Worm (Caenorhabditis elegans) whole organism, mixed stage, embryonic: ENCODE results near the gene T28D9.16.

ENCODE experiments used
- M03D4.4 ChIP-seq: sonication (generic microtip); optimal IDR thresholded peaks from 2 replicates; lab custom pipeline; 2017; ENCODE audit warnings: mild to moderate bottlenecking, missing genetic modification characterization, missing compliant biosample characterization
- bed-3 ChIP-seq: fragments of 200-800 bp; sonication (Bioruptor generic); optimal IDR thresholded peaks from 3 replicates; lab custom pipeline; 2018; ENCODE audit warnings: mild to moderate bottlenecking, missing genetic modification characterization, moderate library complexity, missing compliant biosample characterization
- blmp-1 ChIP-seq: fragments of 150-350 bp; optimal IDR thresholded peaks from 2 replicates; lab custom pipeline; 2014; ENCODE audit warnings: missing biosample characterization, missing genetic modification characterization
- ceh-39 ChIP-seq: fragments of 150-350 bp; optimal IDR thresholded peaks from 2 replicates; lab custom pipeline; 2014; ENCODE audit warnings: missing biosample characterization, missing genetic modification characterization
- ceh-43 ChIP-seq: fragments of 200-800 bp; sonication (Bioruptor generic); optimal IDR thresholded peaks from 2 replicates; lab custom pipeline; 2018; ENCODE audit warnings: mild to moderate bottlenecking, missing genetic modification characterization, moderate library complexity, missing compliant biosample characterization
- ceh-83 ChIP-seq: fragments of 200-800 bp; sonication (Bioruptor generic); optimal IDR thresholded peaks from 2 replicates; lab custom pipeline; 2018; ENCODE audit warnings: mild to moderate bottlenecking, missing genetic modification characterization, missing compliant biosample characterization
- ces-1 ChIP-seq: fragments of 150-350 bp; optimal IDR thresholded peaks from 2 replicates; lab custom pipeline; 2014; ENCODE audit warnings: missing biosample characterization, missing genetic modification reagents, missing genetic modification characterization
- cnd-1 ChIP-seq: fragments of 200-800 bp; sonication (Bioruptor generic); optimal IDR thresholded peaks from 2 replicates; lab custom pipeline; 2018; ENCODE audit warnings: mild to moderate bottlenecking, missing genetic modification characterization, missing compliant biosample characterization
- drap-1 ChIP-seq: fragments of 200-800 bp; sonication (Bioruptor generic); optimal IDR thresholded peaks from 3 replicates; lab custom pipeline; 2018; ENCODE audit warnings: mild to moderate bottlenecking, missing genetic modification characterization, missing compliant biosample characterization
- elt-1 ChIP-seq: sonication (generic microtip); optimal IDR thresholded peaks from 2 replicates; lab custom pipeline; 2017; ENCODE audit warnings: missing genetic modification characterization, mild to moderate bottlenecking, missing compliant biosample characterization, antibody characterized with exemption, moderate library complexity, borderline replicate concordance; ENCODE audit not compliant: insufficient read depth
- elt-3 ChIP-seq: fragments of 150-350 bp; optimal IDR thresholded peaks from 2 replicates; lab custom pipeline; 2014; ENCODE audit warnings: missing biosample characterization, missing genetic modification characterization
- flh-1 ChIP-seq: fragments of 200-800 bp; sonication (Bioruptor generic); optimal IDR thresholded peaks from 2 replicates; lab custom pipeline; 2018; ENCODE audit warnings: mild to moderate bottlenecking, missing genetic modification characterization, moderate library complexity, missing compliant biosample characterization
- ham-2 ChIP-seq: fragments of 200-800 bp; sonication (Bioruptor generic); optimal IDR thresholded peaks from 2 replicates; lab custom pipeline; 2018; ENCODE audit warnings: mild to moderate bottlenecking, missing genetic modification characterization, missing compliant biosample characterization
- hlh-1 ChIP-seq: fragments of 150-350 bp; optimal IDR thresholded peaks from 2 replicates; lab custom pipeline; 2014; ENCODE audit warnings: missing biosample characterization, missing genetic modification reagents, missing genetic modification characterization
- lin-13 ChIP-seq: fragments of 150-350 bp; optimal IDR thresholded peaks from 2 replicates; lab custom pipeline; 2014; ENCODE audit warnings: missing biosample characterization, missing genetic modification characterization
- lin-32 ChIP-seq: fragments of 200-800 bp; sonication (Bioruptor generic); optimal IDR thresholded peaks from 2 replicates; lab custom pipeline; 2018; ENCODE audit warnings: mild to moderate bottlenecking, missing genetic modification characterization, missing compliant biosample characterization
- mep-1 ChIP-seq: fragments of 150-350 bp; optimal IDR thresholded peaks from 2 replicates; lab custom pipeline; 2017; ENCODE audit warnings: missing biosample characterization, missing genetic modification reagents, missing genetic modification characterization, inconsistent platforms
- mls-2 ChIP-seq: sonication (generic microtip); optimal IDR thresholded peaks from 2 replicates; lab custom pipeline; 2016; ENCODE audit warnings: mild to moderate bottlenecking, missing genetic modification characterization, moderate library complexity, missing compliant biosample characterization
- nhr-12 ChIP-seq: fragments of 150-350 bp; optimal IDR thresholded peaks from 2 replicates; lab custom pipeline; 2014; ENCODE audit warnings: missing biosample characterization, missing genetic modification characterization
- nhr-2 ChIP-seq: fragments of 150-350 bp; optimal IDR thresholded peaks from 2 replicates; lab custom pipeline; 2014; ENCODE audit warnings: missing biosample characterization, missing genetic modification characterization
- nhr-237 ChIP-seq: fragments of 150-350 bp; optimal IDR thresholded peaks from 2 replicates; lab custom pipeline; 2014; ENCODE audit warnings: missing biosample characterization, missing genetic modification characterization
- nhr-76 ChIP-seq: sonication (generic microtip); optimal IDR thresholded peaks from 2 replicates; lab custom pipeline; 2017; ENCODE audit warnings: missing biosample characterization, missing genetic modification characterization
- pha-4 ChIP-seq: fragments of 150-350 bp; optimal IDR thresholded peaks from 2 replicates; lab custom pipeline; 2018; ENCODE audit warnings: missing biosample characterization, missing genetic modification reagents, missing genetic modification characterization
- sem-2 ChIP-seq: fragments of 200-800 bp; sonication (Bioruptor generic); optimal IDR thresholded peaks from 2 replicates; lab custom pipeline; 2018; ENCODE audit warnings: mild to moderate bottlenecking, missing genetic modification characterization, missing compliant biosample characterization
- snpc-4 ChIP-seq: fragments of 150-350 bp; optimal IDR thresholded peaks from 2 replicates; lab custom pipeline; 2014; ENCODE audit warnings: missing biosample characterization, missing genetic modification characterization
- sptf-1 ChIP-seq: sonication (generic microtip); optimal IDR thresholded peaks from 2 replicates; lab custom pipeline; 2017; ENCODE audit warnings: mild to moderate bottlenecking, missing genetic modification characterization, moderate library complexity, missing compliant biosample characterization
- unc-120 ChIP-seq: sonication (generic microtip); optimal IDR thresholded peaks from 2 replicates; lab custom pipeline; 2017; ENCODE audit warnings: missing genetic modification characterization, missing compliant biosample characterization; ENCODE audit not compliant: poor library complexity, severe bottlenecking
- unc-39 ChIP-seq: fragments of 150-350 bp; optimal IDR thresholded peaks from 2 replicates; lab custom pipeline; 2014; ENCODE audit warnings: missing biosample characterization, missing genetic modification characterization
- unc-62 ChIP-seq: fragments of 150-350 bp; optimal IDR thresholded peaks from 2 replicates; lab custom pipeline; 2014; ENCODE audit warnings: missing biosample characterization, missing genetic modification reagents, missing genetic modification characterization
- ztf-11 ChIP-seq: fragments of 150-350 bp; optimal IDR thresholded peaks from 2 replicates; lab custom pipeline; 2014; ENCODE audit warnings: missing biosample characterization, missing genetic modification characterization

T28D9.16 gene

ce11 chrII:6475180-6475737 lies at the start of gene T28D9.16:
Gene T28D9.16, plus strand, starts transcription at chrII:6475687.
- TF ChIP-seq unc-62 (GFP tag; lab: Kevin White, UChicago): no peak
- no peak for TF ChIP-seq drap-1 (GFP tag; lab: Kevin White, UChicago)

ce11 chrII:6425993-6426392 lies 49.5 kb upstream of the T28D9.16 start, which contains the start of gene col-75:
Gene col-75, plus strand, starts transcription at chrII:6426293.
- TF ChIP-seq flh-1 (GFP tag; lab: Kevin White, UChicago): no peak
- no peak for TF ChIP-seq hlh-1 (tag; lab: Kevin White, UChicago)
- TF ChIP-seq ces-1 (GFP tag; lab: Kevin White, UChicago): no peak
- TF ChIP-seq ceh-39: no peak
- no peak for TF ChIP-seq sem-2
- no peak for TF ChIP-seq nhr-2
- no peak for TF ChIP-seq unc-39 (tag; lab: Kevin White, UChicago)
- no peak for TF ChIP-seq lin-13 (tag; lab: Kevin White, UChicago)
- TF ChIP-seq blmp-1: no peak
- no peak for TF ChIP-seq nhr-237 (tag; lab: Kevin White, UChicago)

ce11 chrII:6436845-6437244 lies 38.6 kb upstream of the T28D9.16 start:
- TF ChIP-seq nhr-12 (tag; lab: Kevin White, UChicago) (no peak), nhr-2 (peak; percentile 95)

ce11 chrII:6441128-6441527 lies 34.4 kb upstream of the T28D9.16 start, which contains the start of gene cutl-16:
Gene cutl-16, plus strand, starts transcription at chrII:6441428.
- TF ChIP-seq unc-120 (tag; lab: Kevin White, UChicago) (no peak), sptf-1 (peak; percentile 22), cnd-1 (tag; lab: Kevin White, UChicago) (no peak), lin-13 (tag; lab: Kevin White, UChicago) (no peak), bed-3 (GFP tag; lab: Kevin White, UChicago) (no peak), lin-32 (GFP tag; lab: Kevin White, UChicago) (no peak), ham-2 (GFP tag; lab: Kevin White, UChicago) (peak; percentile 8), M03D4.4 (tag; lab: Kevin White, UChicago) (no peak), unc-39 (tag; lab: Kevin White, UChicago) (no peak), nhr-237 (tag; lab: Kevin White, UChicago) (no peak), ztf-11 (tag; lab: Kevin White, UChicago) (no peak), ceh-39 (no peak), mls-2 (tag; lab: Kevin White, UChicago) (peak; percentile 23)
- TF ChIP-seq, all 35 proteins: peak for 3

ce11 chrII:6443710-6444109 lies 31.8 kb upstream of the T28D9.16 start, which contains the start of gene K06A1.2:
Gene K06A1.2, plus strand, starts transcription at chrII:6444010.
- TF ChIP-seq unc-120 (tag; lab: Kevin White, UChicago) (no peak), lin-32 (GFP tag; lab: Kevin White, UChicago) (no peak), nhr-2 (no peak), drap-1 (GFP tag; lab: Kevin White, UChicago) (no peak), flh-1 (GFP tag; lab: Kevin White, UChicago) (no peak), bed-3 (GFP tag; lab: Kevin White, UChicago) (no peak), hlh-1 (tag; lab: Kevin White, UChicago) (no peak)

- TF ChIP-seq ceh-83 (GFP tag; lab: Kevin White, UChicago) (no peak), pha-4 (tag; lab: Kevin White, UChicago) (no peak), ztf-11 (tag; lab: Kevin White, UChicago) (no peak), sem-2 (no peak), ces-1 (GFP tag; lab: Kevin White, UChicago) (no peak), unc-39 (tag; lab: Kevin White, UChicago) (no peak)
Observed at ce11 chrII:6448189-6448588, 27.3 kb upstream of the T28D9.16 start.

ce11 chrII:6448656-6449055 lies 26.8 kb upstream of the T28D9.16 start:
- TF ChIP-seq drap-1 (GFP tag; lab: Kevin White, UChicago) (no peak), elt-1 (no peak), blmp-1 (no peak), lin-13 (tag; lab: Kevin White, UChicago) (no peak), elt-3 (no peak), ceh-43 (GFP tag; lab: Kevin White, UChicago) (no peak), ham-2 (GFP tag; lab: Kevin White, UChicago) (no peak), nhr-76 (no peak), bed-3 (GFP tag; lab: Kevin White, UChicago) (no peak), mep-1 (tag; lab: Kevin White, UChicago) (no peak), unc-62 (GFP tag; lab: Kevin White, UChicago) (no peak), sem-2 (no peak), snpc-4 (tag; lab: Kevin White, UChicago) (no peak), nhr-237 (tag; lab: Kevin White, UChicago) (no peak)
- TF ChIP-seq, all 35 proteins: peak for 0
